Worm (Caenorhabditis elegans): ENCODE data around the gene cutl-4.

The cutl-4 gene

ce11 chrV:17728757-17729156 is 10.9 kb downstream of the cutl-4 start:
- no peak for TF ChIP-seq unc-62 (GFP tag; optimal IDR thresholded peaks at IDR 0.05)

- no peak for TF ChIP-seq unc-62 (GFP tag; optimal IDR thresholded peaks at IDR 0.05)
These were observed 11.4 kb downstream of the cutl-4 start for ce11 chrV:17728336-17728735.

- no peak for TF ChIP-seq unc-62 (GFP tag; optimal IDR thresholded peaks at IDR 0.05)
These were observed 15.0 kb downstream of the cutl-4 start, which contains the start of gene fat-5 for ce11 chrV:17724704-17725103. TSS of gene fat-5 (plus strand) at chrV:17725004.

- no peak for TF ChIP-seq unc-62 (GFP tag; optimal IDR thresholded peaks at IDR 0.05)
These were observed 16.4 kb downstream of the cutl-4 start for ce11 chrV:17723142-17723781.

ce11 chrV:17722553-17722952 is 17.1 kb downstream of the cutl-4 start:
- TF ChIP-seq unc-62 (GFP tag; optimal IDR thresholded peaks at IDR 0.05): no peak

ce11 chrV:17721709-17722108 is 18.0 kb downstream of the cutl-4 start:
- no peak for TF ChIP-seq unc-62 (GFP tag; optimal IDR thresholded peaks at IDR 0.05)

ce11 chrV:17718647-17719046 is 21.1 kb downstream of the cutl-4 start, which contains the start of gene str-77:
TSS of gene str-77 (plus strand) at chrV:17718947.
- TF ChIP-seq unc-62 (GFP tag; optimal IDR thresholded peaks at IDR 0.05): no peak

- no peak for TF ChIP-seq unc-62 (GFP tag; optimal IDR thresholded peaks at IDR 0.05)
These were observed 25.4 kb downstream of the cutl-4 start, which contains the start of gene twk-33 for ce11 chrV:17714330-17714729. TSS of gene twk-33 (minus strand) at chrV:17714377.

ce11 chrV:17712349-17712748 is 27.4 kb downstream of the cutl-4 start:
- no peak for TF ChIP-seq unc-62 (GFP tag; optimal IDR thresholded peaks at IDR 0.05)

- no peak for TF ChIP-seq unc-62 (GFP tag; optimal IDR thresholded peaks at IDR 0.05)
These were observed 32.7 kb downstream of the cutl-4 start, which contains the start of gene srh-31 for ce11 chrV:17707022-17707421. TSS of gene srh-31 (plus strand) at chrV:17707322.

- no peak for TF ChIP-seq unc-62 (GFP tag; optimal IDR thresholded peaks at IDR 0.05)
These were observed 33.4 kb downstream of the cutl-4 start for ce11 chrV:17706217-17706806.

- TF ChIP-seq unc-62 (GFP tag; optimal IDR thresholded peaks at IDR 0.05): no peak
These were observed 33.9 kb downstream of the cutl-4 start, which contains the start of gene W06D12.6 for ce11 chrV:17705814-17706213. TSS of gene W06D12.6 (plus strand) at chrV:17706114.

- TF ChIP-seq unc-62 (GFP tag; optimal IDR thresholded peaks at IDR 0.05): no peak
These were observed 38.9 kb downstream of the cutl-4 start, which contains the start of the genes Y26G10.5 and srh-32 for ce11 chrV:17700728-17701262. TSS of gene Y26G10.5 (minus strand) at chrV:17700828. TSS of gene srh-32 (plus strand) at chrV:17701212.

- TF ChIP-seq unc-62 (GFP tag; optimal IDR thresholded peaks at IDR 0.05): no peak
These were observed 40.0 kb downstream of the cutl-4 start, which contains the start of gene Y26G10.6 for ce11 chrV:17699659-17700058. TSS of gene Y26G10.6 (plus strand) at chrV:17699959.

- TF ChIP-seq unc-62 (GFP tag; optimal IDR thresholded peaks at IDR 0.05): no peak
These were observed 40.6 kb downstream of the cutl-4 start, which contains the start of gene Y26G10.4 for ce11 chrV:17699097-17699496. TSS of gene Y26G10.4 (minus strand) at chrV:17699197.

- TF ChIP-seq unc-62 (GFP tag; optimal IDR thresholded peaks at IDR 0.05): no peak
These were observed 42.9 kb downstream of the cutl-4 start, which contains the start of gene spp-29 for ce11 chrV:17696753-17697152. TSS of gene spp-29 (minus strand) at chrV:17696853.

ce11 chrV:17695802-17696201 is 43.9 kb downstream of the cutl-4 start, which contains the start of gene Y26G10.1:
TSS of gene Y26G10.1 (minus strand) at chrV:17695902.
- no peak for TF ChIP-seq unc-62 (GFP tag; optimal IDR thresholded peaks at IDR 0.05)

All from whole organism, dauer.